Fruit fly (Drosophila melanogaster): ENCODE measurements around the gene CG12071.

DNA sequence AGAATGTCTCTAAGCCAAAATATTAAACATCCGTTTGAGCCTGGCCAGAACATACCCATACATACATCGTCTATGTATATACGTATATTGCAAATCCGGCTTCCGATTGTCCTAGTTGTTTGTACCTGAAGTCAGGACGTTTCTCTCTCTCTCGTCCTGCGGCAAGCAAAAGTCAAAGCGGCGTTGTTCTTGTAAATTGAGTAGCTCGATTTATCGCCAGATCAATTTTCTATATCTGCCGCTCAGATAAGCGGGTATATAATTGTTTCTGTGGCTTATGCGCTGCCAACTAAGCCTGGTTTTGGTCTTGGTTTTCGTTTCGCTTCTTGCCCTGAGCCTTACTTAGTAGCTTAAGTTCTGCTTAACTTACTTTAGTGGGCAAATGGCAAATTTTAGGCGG is 24.2 kb downstream of the CG12071 start:
- TF ChIP-seq CG6276 (GFP tag; optimal IDR thresholded peaks at IDR 0.05) (no peak), Hr39 (GFP tag; optimal IDR thresholded peaks at IDR 0.05) (no peak), CG16779 (tag; optimal IDR thresholded peaks at IDR 0.05) (no peak), Eip75B (GFP tag; optimal IDR thresholded peaks at IDR 0.05) (no peak), Gug (GFP tag; IDR thresholded peaks at IDR 0.05) (no peak), OdsH (GFP tag; optimal IDR thresholded peaks at IDR 0.05) (no peak), achi (GFP tag; optimal IDR thresholded peaks at IDR 0.05) (no peak), CG31627 (GFP tag; optimal IDR thresholded peaks at IDR 0.05) (no peak)

All from whole organism, prepupa.